Fruit fly (Drosophila melanogaster) whole organism, prepupa: ENCODE data around the gene Jupiter.

Experiments used
- Blimp-1 ChIP-seq: fragments of 200-800 bp; sonication (Bioruptor generic); optimal IDR thresholded peaks from 3 replicates; lab custom pipeline; 2017; ENCODE audit warnings: missing biosample characterization, missing genetic modification characterization, mild to moderate bottlenecking, moderate library complexity, missing genetic modification reagents
- CG10631 ChIP-seq: fragments of 200-800 bp; sonication (Bioruptor generic); optimal IDR thresholded peaks from 2 replicates; lab custom pipeline; 2016; ENCODE audit warnings: missing biosample characterization, missing genetic modification characterization
- CG11294 ChIP-seq: fragments of 200-800 bp; sonication (Bioruptor generic); IDR thresholded peaks from 2 replicates; pipeline ENCODE4 v1.3.6; 2022; ENCODE audit warnings: missing biosample characterization, missing genetic modification characterization
- CG11902 ChIP-seq: fragments of 200-800 bp; sonication (Bioruptor generic); optimal IDR thresholded peaks from 3 replicates; lab custom pipeline; 2016; ENCODE audit warnings: missing biosample characterization, missing genetic modification characterization
- CG1621 ChIP-seq: fragments of 200-800 bp; sonication (Bioruptor generic); optimal IDR thresholded peaks from 3 replicates; lab custom pipeline; 2018; ENCODE audit warnings: missing biosample characterization, mild to moderate bottlenecking, missing genetic modification characterization
- CG16779 ChIP-seq: fragments of 200-800 bp; sonication (Bioruptor generic); optimal IDR thresholded peaks from 3 replicates; lab custom pipeline; 2017; ENCODE audit warnings: missing biosample characterization, mild to moderate bottlenecking, missing genetic modification characterization
- CG3032 ChIP-seq: fragments of 200-800 bp; optimal IDR thresholded peaks from 2 replicates; lab custom pipeline; 2019; ENCODE audit warnings: missing biosample characterization, mild to moderate bottlenecking, missing genetic modification characterization, moderate library complexity
- CG31627 ChIP-seq: fragments of 200-800 bp; sonication (Bioruptor generic); optimal IDR thresholded peaks from 3 replicates; lab custom pipeline; 2016; ENCODE audit warnings: missing biosample characterization, missing genetic modification characterization
- CG32006 ChIP-seq: fragments of 200-800 bp; sonication (Bioruptor generic); optimal IDR thresholded peaks from 3 replicates; lab custom pipeline; 2017; ENCODE audit warnings: missing biosample characterization, mild to moderate bottlenecking, missing genetic modification characterization
- CG34406 ChIP-seq: fragments of 200-800 bp; sonication (Bioruptor generic); optimal IDR thresholded peaks from 3 replicates; lab custom pipeline; 2016; ENCODE audit warnings: missing biosample characterization, missing genetic modification characterization
- CG3919 ChIP-seq: fragments of 200-800 bp; sonication (Bioruptor generic); optimal IDR thresholded peaks from 3 replicates; lab custom pipeline; 2016; ENCODE audit warnings: missing biosample characterization, missing genetic modification characterization
- CG4318 ChIP-seq: fragments of 200-800 bp; sonication (Bioruptor generic); optimal IDR thresholded peaks from 3 replicates; lab custom pipeline; 2017; ENCODE audit warnings: missing biosample characterization, mild to moderate bottlenecking, missing genetic modification characterization
- CG6163 ChIP-seq: fragments of 200-800 bp; sonication (Bioruptor generic); IDR thresholded peaks from 3 replicates; pipeline ENCODE4 v1.3.6; 2022; ENCODE audit warnings: missing biosample characterization, missing genetic modification characterization
- CG6808 ChIP-seq: fragments of 200-800 bp; sonication (Bioruptor generic); optimal IDR thresholded peaks from 3 replicates; lab custom pipeline; 2017; ENCODE audit warnings: missing biosample characterization, missing genetic modification characterization, mild to moderate bottlenecking, moderate library complexity, missing genetic modification reagents
- CG6854 ChIP-seq: fragments of 200-800 bp; sonication (Bioruptor generic); optimal IDR thresholded peaks from 2 replicates; lab custom pipeline; 2017; ENCODE audit warnings: missing biosample characterization, mild to moderate bottlenecking, missing genetic modification characterization
- CG7368 ChIP-seq: fragments of 200-800 bp; sonication (Bioruptor generic); optimal IDR thresholded peaks from 3 replicates; lab custom pipeline; 2016; ENCODE audit warnings: missing biosample characterization, missing genetic modification characterization
- CG8119 ChIP-seq: fragments of 200-800 bp; sonication (Bioruptor generic); IDR thresholded peaks from 3 replicates; pipeline ENCODE4 v1.3.6; 2022; ENCODE audit warnings: missing biosample characterization, missing genetic modification characterization
- CG8319 ChIP-seq: fragments of 200-800 bp; sonication (Bioruptor generic); optimal IDR thresholded peaks from 3 replicates; lab custom pipeline; 2016; ENCODE audit warnings: missing biosample characterization, missing genetic modification characterization
- Eip75B ChIP-seq: fragments of 200-800 bp; sonication (Bioruptor generic); optimal IDR thresholded peaks from 3 replicates; lab custom pipeline; 2016; ENCODE audit warnings: missing biosample characterization, missing genetic modification characterization
- Eip78C ChIP-seq: fragments of 200-800 bp; sonication (Bioruptor generic); peaks from one replicate; lab custom pipeline; 2016; ENCODE audit warnings: missing biosample characterization, missing genetic modification characterization
- Eip93F ChIP-seq: fragments of 200-800 bp; sonication (Bioruptor generic); optimal IDR thresholded peaks from 2 replicates; lab custom pipeline; 2016; ENCODE audit warnings: missing biosample characterization, mild to moderate bottlenecking, missing genetic modification characterization
- Ets96B ChIP-seq: fragments of 200-800 bp; optimal IDR thresholded peaks from 2 replicates; lab custom pipeline; 2019; ENCODE audit warnings: missing biosample characterization, mild to moderate bottlenecking, missing genetic modification characterization, moderate library complexity
- Gug ChIP-seq: fragments of 200-800 bp; sonication (Bioruptor generic); IDR thresholded peaks from 2 replicates; pipeline ENCODE4 v1.3.6; 2022; ENCODE audit warnings: missing biosample characterization, missing genetic modification characterization
- Hr38 ChIP-seq: sonication (Bioruptor generic); optimal IDR thresholded peaks from 2 replicates; lab custom pipeline; 2016; ENCODE audit warnings: missing biosample characterization, missing genetic modification characterization
- Hr39 ChIP-seq: fragments of 200-800 bp; sonication (Bioruptor generic); optimal IDR thresholded peaks from 2 replicates; lab custom pipeline; 2016; ENCODE audit warnings: missing biosample characterization, missing genetic modification characterization
- Lpt ChIP-seq: fragments of 200-800 bp; sonication (Bioruptor generic); optimal IDR thresholded peaks from 3 replicates; lab custom pipeline; 2016; ENCODE audit warnings: missing biosample characterization, missing genetic modification characterization
- Met ChIP-seq: fragments of 200-800 bp; sonication (Bioruptor generic); optimal IDR thresholded peaks from 3 replicates; lab custom pipeline; 2016; ENCODE audit warnings: missing biosample characterization, missing genetic modification characterization
- OdsH ChIP-seq: fragments of 200-800 bp; sonication (Bioruptor generic); optimal IDR thresholded peaks from 3 replicates; lab custom pipeline; 2016; ENCODE audit warnings: missing biosample characterization, missing genetic modification characterization
- Smox ChIP-seq: fragments of 200-800 bp; sonication (Bioruptor generic); optimal IDR thresholded peaks from 3 replicates; lab custom pipeline; 2016; ENCODE audit warnings: missing biosample characterization, missing genetic modification characterization
- Sox102F ChIP-seq: fragments of 200-800 bp; sonication (Bioruptor generic); optimal IDR thresholded peaks from 2 replicates; lab custom pipeline; 2016; ENCODE audit warnings: missing biosample characterization, mild to moderate bottlenecking, missing genetic modification characterization
- Sox14 ChIP-seq: fragments of 200-800 bp; sonication (Bioruptor generic); optimal IDR thresholded peaks from 3 replicates; lab custom pipeline; 2016; ENCODE audit warnings: missing biosample characterization, missing genetic modification characterization
- Sox15 ChIP-seq: fragments of 200-800 bp; sonication (Bioruptor generic); optimal IDR thresholded peaks from 3 replicates; lab custom pipeline; 2016; ENCODE audit warnings: missing biosample characterization, missing genetic modification characterization
- achi ChIP-seq: fragments of 200-800 bp; sonication (Bioruptor generic); optimal IDR thresholded peaks from 3 replicates; lab custom pipeline; 2016; ENCODE audit warnings: missing biosample characterization, missing genetic modification characterization
- acj6 ChIP-seq: fragments of 200-800 bp; sonication (Bioruptor generic); optimal IDR thresholded peaks from 3 replicates; lab custom pipeline; 2016; ENCODE audit warnings: missing biosample characterization, missing genetic modification characterization
- cyc ChIP-seq: fragments of 200-800 bp; sonication (Bioruptor generic); optimal IDR thresholded peaks from 3 replicates; lab custom pipeline; 2016; ENCODE audit warnings: missing biosample characterization, missing genetic modification characterization
- dsx ChIP-seq: fragments of 200-800 bp; optimal IDR thresholded peaks from 3 replicates; lab custom pipeline; 2019; ENCODE audit warnings: missing biosample characterization, mild to moderate bottlenecking, missing genetic modification characterization, moderate library complexity; ENCODE audit not compliant: poor library complexity, severe bottlenecking
- esn ChIP-seq: fragments of 200-800 bp; sonication (Bioruptor generic); optimal IDR thresholded peaks from 2 replicates; lab custom pipeline; 2016; ENCODE audit warnings: missing biosample characterization, mild to moderate bottlenecking, missing genetic modification characterization, moderate library complexity
- fd85E ChIP-seq: fragments of 200-800 bp; sonication (Bioruptor generic); optimal IDR thresholded peaks from 3 replicates; lab custom pipeline; 2016; ENCODE audit warnings: missing biosample characterization, missing genetic modification characterization
- fkh ChIP-seq: fragments of 200-800 bp; sonication (Bioruptor generic); optimal IDR thresholded peaks from 3 replicates; lab custom pipeline; 2017; ENCODE audit warnings: missing biosample characterization, mild to moderate bottlenecking, missing genetic modification characterization, moderate library complexity
- lz ChIP-seq: fragments of 200-800 bp; sonication (Bioruptor generic); optimal IDR thresholded peaks from 3 replicates; lab custom pipeline; 2016; ENCODE audit warnings: missing biosample characterization, missing genetic modification characterization
- net ChIP-seq: fragments of 200-800 bp; sonication (Bioruptor generic); optimal IDR thresholded peaks from 3 replicates; lab custom pipeline; 2016; ENCODE audit warnings: missing biosample characterization, missing genetic modification characterization
- pdm3 ChIP-seq: fragments of 200-800 bp; sonication (Bioruptor generic); optimal IDR thresholded peaks from 3 replicates; lab custom pipeline; 2016; ENCODE audit warnings: missing biosample characterization, missing genetic modification characterization
- salr ChIP-seq, 2 experiments: fragments of 200-800 bp; sonication (Bioruptor generic); optimal IDR thresholded peaks; 3 replicates each; lab custom pipeline; 2016 to 2018; ENCODE audit warnings: missing biosample characterization in 2 of 2, missing genetic modification characterization in 2 of 2, mild to moderate bottlenecking in 1 of 2
- spab ChIP-seq: fragments of 200-800 bp; sonication (Bioruptor generic); optimal IDR thresholded peaks from 2 replicates; lab custom pipeline; 2017; ENCODE audit warnings: missing biosample characterization, mild to moderate bottlenecking, missing genetic modification characterization, missing genetic modification reagents
- ss ChIP-seq, 2 experiments: fragments of 200-800 bp; sonication (Bioruptor generic); optimal IDR thresholded peaks; 2 replicates in 1 of 2; 3 replicates in 1 of 2; lab custom pipeline; 2017 to 2018; ENCODE audit warnings: mild to moderate bottlenecking in 2 of 2, missing biosample characterization in 2 of 2, missing genetic modification characterization in 2 of 2, moderate library complexity in 1 of 2
- svp ChIP-seq: fragments of 200-800 bp; sonication (Bioruptor generic); peaks from one replicate; lab custom pipeline; 2016; ENCODE audit warnings: missing biosample characterization, missing genetic modification characterization
- topi ChIP-seq: fragments of 200-800 bp; sonication (Bioruptor generic); optimal IDR thresholded peaks from 3 replicates; lab custom pipeline; 2016; ENCODE audit warnings: missing biosample characterization, missing genetic modification characterization
- vri ChIP-seq: fragments of 200-800 bp; sonication (Bioruptor generic); optimal IDR thresholded peaks from 3 replicates; lab custom pipeline; 2016; ENCODE audit warnings: missing biosample characterization, mild to moderate bottlenecking, missing genetic modification characterization

Jupiter gene

dm6 chr3R:11606679-11607078 is 13.0 kb downstream of the Jupiter start (continued):
- TF ChIP-seq acj6 (GFP tag; lab: Kevin White, UChicago) (peak; percentile 8), salr (GFP tag; optimal IDR thresholded peaks at IDR 0.05; lab: Kevin White, UChicago) (no peak), CG11902 (GFP tag; lab: Kevin White, UChicago) (no peak), Eip93F (no peak), fkh (no peak), CG1621 (tag; lab: Kevin White, UChicago) (no peak), net (no peak), Eip78C (peak; percentile 44), vri (GFP tag; lab: Kevin White, UChicago) (no peak), achi (GFP tag; lab: Kevin White, UChicago) (peak; percentile 22), topi (no peak), CG4318 (GFP tag; lab: Kevin White, UChicago) (peak; percentile 36), lz (no peak), dsx (GFP tag; lab: Kevin White, UChicago) (no peak), Hr38 (GFP tag; lab: Kevin White, UChicago) (no peak), CG32006 (GFP tag; lab: Kevin White, UChicago) (peak; percentile 75), CG6808 (GFP tag; lab: Kevin White, UChicago) (no peak), Sox14 (GFP tag; lab: Kevin White, UChicago) (no peak), cyc (no peak), OdsH (GFP tag; lab: Kevin White, UChicago) (no peak), CG6163 (GFP tag; lab: Robert Waterston, UW) (no peak), CG3032 (tag; lab: Kevin White, UChicago) (no peak), Smox (GFP tag; lab: Kevin White, UChicago) (no peak), CG16779 (tag; lab: Kevin White, UChicago) (no peak), CG31627 (no peak), CG34406 (GFP tag; lab: Kevin White, UChicago) (no peak), Lpt (GFP tag; lab: Kevin White, UChicago) (no peak), CG3919 (GFP tag; lab: Kevin White, UChicago) (peak; percentile 24), CG8119 (GFP tag; lab: Robert Waterston, UW) (peak; percentile 73), Sox102F (GFP tag; lab: Kevin White, UChicago) (no peak), ss (GFP tag; optimal IDR thresholded peaks at IDR 0.05; lab: Kevin White, UChicago) (no peak)
- TF ChIP-seq, all 60 proteins: peak for 13

dm6 chr3R:11604654-11605436 is 14.9 kb downstream of the Jupiter start:
- no peak for TF ChIP-seq Hr39 (GFP tag; lab: Kevin White, UChicago)
- peak; percentile 72 for TF ChIP-seq CG6854 (GFP tag; lab: Kevin White, UChicago)
- no peak for TF ChIP-seq CG3032 (tag; lab: Kevin White, UChicago)
- TF ChIP-seq esn (GFP tag; lab: Kevin White, UChicago) = peak; percentile 14
- TF ChIP-seq pdm3 (GFP tag; lab: Kevin White, UChicago) = no peak
- TF ChIP-seq Gug (GFP tag; lab: Robert Waterston, UW) = no peak
- TF ChIP-seq CG7368 (GFP tag; lab: Kevin White, UChicago) = no peak
- no peak for TF ChIP-seq fd85E (GFP tag; lab: Kevin White, UChicago)
- peak; percentile 10 for TF ChIP-seq Eip75B (GFP tag; lab: Kevin White, UChicago)
- peak; percentile 7 for TF ChIP-seq vri (GFP tag; lab: Kevin White, UChicago)
- TF ChIP-seq ss (GFP tag; optimal IDR thresholded peaks at IDR 0.05; lab: Kevin White, UChicago) = peak; percentile 64 to 70
- no peak for TF ChIP-seq Blimp-1 (GFP tag; lab: Kevin White, UChicago)
- TF ChIP-seq CG11294 = no peak
- TF ChIP-seq Sox102F (GFP tag; lab: Kevin White, UChicago) = peak; percentile 26
- peak; percentile 57 for TF ChIP-seq CG6808 (GFP tag; lab: Kevin White, UChicago)
- TF ChIP-seq CG8319 (GFP tag; lab: Kevin White, UChicago) = no peak
- TF ChIP-seq CG16779 (tag; lab: Kevin White, UChicago) = peak; percentile 59
- no peak for TF ChIP-seq spab (GFP tag; lab: Kevin White, UChicago)
- TF ChIP-seq Eip93F = peak; percentile 10
- TF ChIP-seq Ets96B (tag; lab: Kevin White, UChicago) = peak; percentile 25
- TF ChIP-seq CG3919 (GFP tag; lab: Kevin White, UChicago) = peak; percentile 8
- TF ChIP-seq Met (GFP tag; lab: Kevin White, UChicago) = no peak
- no peak for TF ChIP-seq Sox15 (GFP tag; lab: Kevin White, UChicago)
- no peak for TF ChIP-seq acj6 (GFP tag; lab: Kevin White, UChicago)
- peak; percentile 70 for TF ChIP-seq CG8119 (GFP tag; lab: Robert Waterston, UW)
- TF ChIP-seq achi (GFP tag; lab: Kevin White, UChicago) = no peak
- peak; percentile 39 for TF ChIP-seq dsx (GFP tag; lab: Kevin White, UChicago)
- no peak for TF ChIP-seq svp (GFP tag; lab: Kevin White, UChicago)
- TF ChIP-seq CG10631 (GFP tag; lab: Kevin White, UChicago) = no peak
